Fruit fly (Drosophila melanogaster): Measurements from ENCODE around the gene bur.

bur gene

dm6 chr2L:21163311-21163842 is 16.1 kb downstream of the bur start, which contains the start of gene Noc2 (continued):
- TF ChIP-seq gt (GFP tag; IDR thresholded peaks at IDR 0.05) (0 out of 2 replicates have a peak, but pooled peaks have one; percentile 22), schlank (tag; optimal IDR thresholded peaks at IDR 0.05) (no peak), CG7357 (GFP tag; IDR thresholded peaks at IDR 0.05) (no peak), unpg (GFP tag; optimal IDR thresholded peaks at IDR 0.05) (peak; percentile 27), dysf (GFP tag; IDR thresholded peaks at IDR 0.05) (peak; percentile 58), Blimp-1 (GFP tag; optimal IDR thresholded peaks at IDR 0.05) (peak; percentile 32), Sox100B (GFP tag; optimal IDR thresholded peaks at IDR 0.05) (peak; percentile 56), Hand (GFP tag; optimal IDR thresholded peaks at IDR 0.05) (no peak), CG11093 (GFP tag; IDR thresholded peaks at IDR 0.05) (peak; percentile 62; the same call in 1 of the 3 replicates), Ptx1 (GFP tag; IDR thresholded peaks at IDR 0.05) (peak; percentile 61), NK7.1 (GFP tag; optimal IDR thresholded peaks at IDR 0.05) (no peak), CG14667 (GFP tag; IDR thresholded peaks at IDR 0.05) (peak; percentile 43), CoRest (tag; optimal IDR thresholded peaks at IDR 0.05) (peak; percentile 60), Mad (GFP tag; optimal IDR thresholded peaks at IDR 0.05) (peak; percentile 13), sug (tag; optimal IDR thresholded peaks at IDR 0.05) (peak; percentile 40), B-H1 (GFP tag; IDR thresholded peaks at IDR 0.05) (no peak), ken (GFP tag; IDR thresholded peaks at IDR 0.05) (peak; percentile 64; the same call in 1 of the 3 replicates), Kr (GFP tag; optimal IDR thresholded peaks at IDR 0.05) (no peak), Ets97D (GFP tag; optimal IDR thresholded peaks at IDR 0.05) (peak; percentile 30), CG5180 (GFP tag; optimal IDR thresholded peaks at IDR 0.05) (no peak), CG32772 (GFP tag; IDR thresholded peaks at IDR 0.05) (peak; percentile 35; the same call in 1 of the 2 replicates), CG4820 (GFP tag; optimal IDR thresholded peaks at IDR 0.05) (peak; percentile 22), HmgD (GFP tag; optimal IDR thresholded peaks at IDR 0.05) (peak; percentile 1), Eip74EF (GFP tag; optimal IDR thresholded peaks at IDR 0.05) (no peak), CG8924 (tag; optimal IDR thresholded peaks at IDR 0.05) (peak; percentile 50), CG11085 (GFP tag; IDR thresholded peaks at IDR 0.05) (peak; percentile 38; the same call in 1 of the 2 replicates), CG12769 (tag; optimal IDR thresholded peaks at IDR 0.05) (peak; percentile 6), phol (tag; optimal IDR thresholded peaks at IDR 0.05) (peak; percentile 66), CG2129 (GFP tag; IDR thresholded peaks at IDR 0.05; ENCODE audit: partially characterized antibody) (no peak), CG6765 (GFP tag; optimal IDR thresholded peaks at IDR 0.05) (peak; percentile 53), H2.0 (GFP tag; IDR thresholded peaks at IDR 0.05) (peak; percentile 52; the same call in 1 of the 2 replicates), ems (GFP tag; optimal IDR thresholded peaks at IDR 0.05) (peak; percentile 21), Ets65A (GFP tag) (peak; percentile 74), CG9876 (GFP tag; optimal IDR thresholded peaks at IDR 0.05) (no peak), CG34224 (GFP tag; IDR thresholded peaks at IDR 0.05; ENCODE audit: partially characterized antibody) (0 out of 3 replicates have a peak, but pooled peaks have one; percentile 2), D (optimal IDR thresholded peaks at IDR 0.05) (no peak), D (GFP tag; optimal IDR thresholded peaks at IDR 0.05) (peak; percentile 29), CG30403 (GFP tag; optimal IDR thresholded peaks at IDR 0.05) (peak; percentile 63), CG18764 (GFP tag; optimal IDR thresholded peaks at IDR 0.05) (peak; percentile 21), nau (GFP tag; optimal IDR thresholded peaks at IDR 0.05) (no peak), vnd (GFP tag; IDR thresholded peaks at IDR 0.05; ENCODE audit: partially characterized antibody) (no peak), Bdp1 (GFP tag; optimal IDR thresholded peaks at IDR 0.05) (peak; percentile 25), Mes4 (GFP tag; optimal IDR thresholded peaks at IDR 0.05) (no peak), Fer2 (tag; optimal IDR thresholded peaks at IDR 0.05) (no peak), CrebB (tag; optimal IDR thresholded peaks at IDR 0.05) (no peak), Usf (GFP tag; optimal IDR thresholded peaks at IDR 0.05) (peak; percentile 24), crp (GFP tag; optimal IDR thresholded peaks at IDR 0.05) (no peak), chif (GFP tag; optimal IDR thresholded peaks at IDR 0.05) (peak in 1 of 2 experiments; percentile 17), CG14965 (GFP tag; optimal IDR thresholded peaks at IDR 0.05; ENCODE audit: borderline replicate concordance) (no peak), CG7987 (GFP tag; optimal IDR thresholded peaks at IDR 0.05) (no peak)

Measured in whole organism, embryonic.